Fruit fly (Drosophila melanogaster): Measurements from ENCODE around the gene CG46306.

DNA sequence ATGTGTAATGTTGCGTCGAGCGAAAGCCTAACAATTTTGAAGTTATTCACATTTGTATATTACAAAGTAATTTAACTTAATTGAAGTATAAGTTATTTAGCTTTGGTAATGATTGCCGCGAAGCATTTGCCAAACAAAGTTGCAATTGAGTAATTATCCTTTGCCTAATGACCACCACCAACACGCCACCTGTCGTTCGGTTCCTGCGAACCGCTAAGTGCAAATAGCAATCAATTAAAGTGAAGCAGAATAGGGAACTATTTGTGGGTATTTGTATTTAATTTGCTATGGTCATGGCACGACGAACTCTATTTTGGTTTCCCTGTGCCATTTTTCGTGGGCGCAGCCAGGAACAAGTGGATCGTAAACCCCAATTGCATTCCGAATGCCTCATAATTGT, 14.7 kb downstream of the CG46306 start:
- TF ChIP-seq Hr38 (GFP tag; optimal IDR thresholded peaks at IDR 0.05), result no peak
- no peak for TF ChIP-seq CG10669 (GFP tag; optimal IDR thresholded peaks at IDR 0.05)
- TF ChIP-seq OdsH (GFP tag; optimal IDR thresholded peaks at IDR 0.05), result no peak
